Fruit fly (Drosophila melanogaster) whole organism, embryonic: ENCODE data around the gene Set2.

Experiments
- Antp ChIP-seq: fragments of 200-800 bp; sonication (Bioruptor generic); optimal IDR thresholded peaks from 3 replicates; lab custom pipeline; 2016; ENCODE audit warnings: missing biosample characterization, missing genetic modification characterization
- BEAF-32 ChIP-seq: fragments of 200-800 bp; sonication (Bioruptor generic); optimal IDR thresholded peaks from 3 replicates; lab custom pipeline; 2017; ENCODE audit warnings: missing biosample characterization, missing genetic modification characterization, mild to moderate bottlenecking, moderate library complexity, missing genetic modification reagents
- Blimp-1 ChIP-seq: fragments of 200-800 bp; sonication (Bioruptor generic); optimal IDR thresholded peaks from 3 replicates; lab custom pipeline; 2018; ENCODE audit warnings: missing biosample characterization, missing genetic modification characterization, mild to moderate bottlenecking, moderate library complexity, missing genetic modification reagents
- CG11398 ChIP-seq: fragments of 200-800 bp; sonication (Bioruptor generic); optimal IDR thresholded peaks from 2 replicates; lab custom pipeline; 2016; ENCODE audit warnings: missing biosample characterization, missing genetic modification characterization
- CG12391 ChIP-seq: fragments of 200-800 bp; sonication (Bioruptor generic); optimal IDR thresholded peaks from 3 replicates; lab custom pipeline; 2018; ENCODE audit warnings: missing biosample characterization, mild to moderate bottlenecking, missing genetic modification characterization, moderate library complexity
- CG15696 ChIP-seq: fragments of 200-800 bp; sonication (Bioruptor generic); optimal IDR thresholded peaks from 2 replicates; lab custom pipeline; 2019; ENCODE audit warnings: missing biosample characterization, mild to moderate bottlenecking, missing genetic modification characterization, moderate library complexity
- CG1602 ChIP-seq: fragments of 200-800 bp; sonication (Bioruptor generic); optimal IDR thresholded peaks from 3 replicates; lab custom pipeline; 2016; ENCODE audit warnings: missing biosample characterization, missing genetic modification characterization
- CG2199 ChIP-seq: fragments of 200-800 bp; sonication (Bioruptor generic); IDR thresholded peaks from 3 replicates; pipeline ENCODE4 v1.3.6; 2022; ENCODE audit warnings: missing biosample characterization, missing genetic modification characterization
- CG2712 ChIP-seq: fragments of 200-800 bp; optimal IDR thresholded peaks from 3 replicates; lab custom pipeline; 2019; ENCODE audit warnings: missing biosample characterization, mild to moderate bottlenecking, missing genetic modification characterization, moderate library complexity
- CG31365 ChIP-seq: fragments of 200-800 bp; sonication (Bioruptor generic); optimal IDR thresholded peaks from 2 replicates; lab custom pipeline; 2018; ENCODE audit warnings: missing biosample characterization, mild to moderate bottlenecking, missing genetic modification characterization
- CG31388 ChIP-seq: fragments of 200-800 bp; sonication (Bioruptor generic); optimal IDR thresholded peaks from 2 replicates; lab custom pipeline; 2016; ENCODE audit warnings: missing biosample characterization, missing genetic modification characterization
- CG3407 ChIP-seq: fragments of 200-800 bp; sonication (Bioruptor generic); optimal IDR thresholded peaks from 2 replicates; lab custom pipeline; 2018; ENCODE audit warnings: missing biosample characterization, mild to moderate bottlenecking, missing genetic modification characterization
- CG3838 ChIP-seq: fragments of 200-800 bp; sonication (Bioruptor generic); optimal IDR thresholded peaks from 3 replicates; lab custom pipeline; 2016; ENCODE audit warnings: missing biosample characterization, missing genetic modification characterization
- CG5953 ChIP-seq: fragments of 200-800 bp; sonication (Bioruptor generic); IDR thresholded peaks from 2 replicates; pipeline ENCODE4 v1.3.6; 2022; ENCODE audit warnings: missing biosample characterization, missing genetic modification characterization
- CG6254 ChIP-seq: fragments of 200-800 bp; sonication (Bioruptor generic); optimal IDR thresholded peaks from 3 replicates; lab custom pipeline; 2017; ENCODE audit warnings: mild to moderate bottlenecking, missing biosample characterization, missing genetic modification reagents, missing genetic modification characterization
- CG6683 ChIP-seq: fragments of 200-800 bp; sonication (Bioruptor generic); optimal IDR thresholded peaks from 2 replicates; lab custom pipeline; 2017; ENCODE audit warnings: missing biosample characterization, mild to moderate bottlenecking, missing genetic modification characterization, missing genetic modification reagents
- CG7357 ChIP-seq: fragments of 200-800 bp; sonication (Bioruptor generic); IDR thresholded peaks from 3 replicates; pipeline ENCODE4 v1.3.6; 2022; ENCODE audit warnings: missing biosample characterization, missing genetic modification characterization
- CHES-1-like ChIP-seq: fragments of 200-800 bp; sonication (Bioruptor generic); optimal IDR thresholded peaks from 2 replicates; lab custom pipeline; 2016; ENCODE audit warnings: missing biosample characterization, missing genetic modification characterization
- D ChIP-seq, 2 experiments: fragments of 200-800 bp in 1 of 2; fragments of >200 bp in 1 of 2; sonication (Bioruptor generic) in 1 of 2; optimal IDR thresholded peaks; 2 replicates in 1 of 2; 3 replicates in 1 of 2; lab custom pipeline; 2017; ENCODE audit warnings: mild to moderate bottlenecking in 1 of 2, missing biosample characterization in 1 of 2, missing genetic modification characterization in 1 of 2, missing genetic modification reagents in 1 of 2
- Dfd ChIP-seq, 2 experiments: fragments of >200 bp; optimal IDR thresholded peaks; 2 replicates each; lab custom pipeline; 2017; ENCODE audit warnings: missing biosample characterization in 2 of 2, missing genetic modification characterization in 2 of 2
- Dll ChIP-seq: fragments of 200-800 bp; sonication (Bioruptor generic); IDR thresholded peaks from 4 replicates; pipeline ENCODE4 v1.3.6; 2022; ENCODE audit warnings: missing biosample characterization, missing genetic modification characterization; ENCODE audit not compliant: partially characterized antibody
- Doc3 ChIP-seq: fragments of 200-800 bp; sonication (Bioruptor generic); IDR thresholded peaks from 3 replicates; pipeline ENCODE4 v1.3.6; 2022; ENCODE audit warnings: missing biosample characterization, missing genetic modification characterization; ENCODE audit not compliant: partially characterized antibody
- Gug ChIP-seq: fragments of 200-800 bp; sonication (Bioruptor generic); IDR thresholded peaks from 4 replicates; pipeline ENCODE4 v1.3.6; 2022; ENCODE audit warnings: missing biosample characterization, missing genetic modification characterization
- HHEX ChIP-seq: fragments of 200-800 bp; sonication (Bioruptor generic); optimal IDR thresholded peaks from 3 replicates; lab custom pipeline; 2017; ENCODE audit warnings: missing biosample characterization, mild to moderate bottlenecking, missing genetic modification characterization, missing genetic modification reagents
- Hr78 ChIP-seq, 2 experiments: fragments of 200-800 bp in 1 of 2; fragments of >200 bp in 1 of 2; sonication (Bioruptor generic) in 1 of 2; optimal IDR thresholded peaks; 2 replicates each; lab custom pipeline; 2017 to 2019; ENCODE audit warnings: missing biosample characterization in 2 of 2, missing genetic modification characterization in 2 of 2, mild to moderate bottlenecking in 1 of 2, moderate library complexity in 1 of 2
- MESR4 ChIP-seq: fragments of 200-800 bp; sonication (Bioruptor generic); optimal IDR thresholded peaks from 2 replicates; lab custom pipeline; 2018; ENCODE audit warnings: missing biosample characterization, mild to moderate bottlenecking, missing genetic modification characterization, moderate library complexity
- Neu2 ChIP-seq: fragments of 200-800 bp; sonication (Bioruptor generic); optimal IDR thresholded peaks from 3 replicates; lab custom pipeline; 2016; ENCODE audit warnings: missing biosample characterization, missing genetic modification characterization, borderline replicate concordance
- Pdp1 ChIP-seq, 2 experiments: fragments of 200-800 bp; sonication (Bioruptor generic); optimal IDR thresholded peaks; 3 replicates each; lab custom pipeline; 2016; ENCODE audit warnings: missing biosample characterization in 2 of 2, missing genetic modification characterization in 2 of 2, mild to moderate bottlenecking in 1 of 2, moderate library complexity in 1 of 2
- Scr ChIP-seq: fragments of 200-800 bp; sonication (Bioruptor generic); IDR thresholded peaks from 2 replicates; pipeline ENCODE4 v1.3.6; 2022; ENCODE audit warnings: missing biosample characterization, missing genetic modification characterization; ENCODE audit not compliant: partially characterized antibody
- Side ChIP-seq: fragments of 200-800 bp; sonication (Bioruptor generic); optimal IDR thresholded peaks from 2 replicates; lab custom pipeline; 2016; ENCODE audit warnings: missing biosample characterization, missing genetic modification characterization
- al ChIP-seq: fragments of 200-800 bp; sonication (Bioruptor generic); IDR thresholded peaks from 2 replicates; pipeline ENCODE4 v1.3.6; 2022; ENCODE audit warnings: missing biosample characterization, missing genetic modification characterization
- cad ChIP-seq: fragments of >200 bp; optimal IDR thresholded peaks from 2 replicates; lab custom pipeline; 2017; ENCODE audit warnings: missing biosample characterization, missing genetic modification characterization
- cwo ChIP-seq: fragments of 200-800 bp; sonication (Bioruptor generic); optimal IDR thresholded peaks from 3 replicates; lab custom pipeline; 2017; ENCODE audit warnings: missing biosample characterization, missing genetic modification characterization, mild to moderate bottlenecking, moderate library complexity, missing genetic modification reagents
- ems ChIP-seq: fragments of 200-800 bp; sonication (Bioruptor generic); optimal IDR thresholded peaks from 3 replicates; lab custom pipeline; 2016; ENCODE audit warnings: missing biosample characterization, missing genetic modification characterization
- en ChIP-seq: fragments of 200-800 bp; sonication (Bioruptor generic); optimal IDR thresholded peaks from 2 replicates; lab custom pipeline; 2016; ENCODE audit warnings: missing biosample characterization, missing genetic modification characterization
- fd96Cb ChIP-seq: fragments of 200-800 bp; sonication (Bioruptor generic); optimal IDR thresholded peaks from 2 replicates; lab custom pipeline; 2018; ENCODE audit warnings: missing biosample characterization, mild to moderate bottlenecking, missing genetic modification characterization, moderate library complexity
- gcm ChIP-seq: fragments of 200-800 bp; sonication (Bioruptor generic); optimal IDR thresholded peaks from 2 replicates; lab custom pipeline; 2019; ENCODE audit warnings: missing biosample characterization, mild to moderate bottlenecking, missing genetic modification characterization, moderate library complexity
- lab ChIP-seq: fragments of 200-800 bp; sonication (Bioruptor generic); optimal IDR thresholded peaks from 3 replicates; lab custom pipeline; 2017; ENCODE audit warnings: missing biosample characterization, missing genetic modification characterization, mild to moderate bottlenecking, moderate library complexity, missing genetic modification reagents
- peb ChIP-seq: fragments of 200-800 bp; sonication (Bioruptor generic); IDR thresholded peaks from 2 replicates; pipeline ENCODE4 v1.3.6; 2022; ENCODE audit warnings: missing biosample characterization, missing genetic modification characterization
- pzg ChIP-seq: fragments of 200-800 bp; sonication (Bioruptor generic); optimal IDR thresholded peaks from 3 replicates; lab custom pipeline; 2018; ENCODE audit warnings: missing biosample characterization, mild to moderate bottlenecking, missing genetic modification characterization, moderate library complexity
- schlank ChIP-seq: fragments of 200-800 bp; sonication (Bioruptor generic); optimal IDR thresholded peaks from 2 replicates; lab custom pipeline; 2018; ENCODE audit warnings: missing biosample characterization, mild to moderate bottlenecking, missing genetic modification characterization
- sisA ChIP-seq: fragments of 200-800 bp; sonication (Bioruptor generic); IDR thresholded peaks from 2 replicates; pipeline ENCODE4 v1.3.6; 2022; ENCODE audit warnings: missing biosample characterization, missing genetic modification characterization
- slbo ChIP-seq: fragments of 200-800 bp; sonication (Bioruptor generic); IDR thresholded peaks from 2 replicates; pipeline ENCODE4 v1.3.6; 2022; ENCODE audit warnings: missing biosample characterization, missing genetic modification characterization
- stwl ChIP-seq: fragments of 200-800 bp; sonication (Bioruptor generic); optimal IDR thresholded peaks from 3 replicates; lab custom pipeline; 2018; ENCODE audit warnings: missing biosample characterization, mild to moderate bottlenecking, missing genetic modification characterization, moderate library complexity
- tap ChIP-seq: fragments of 200-800 bp; optimal IDR thresholded peaks from 3 replicates; lab custom pipeline; 2019; ENCODE audit warnings: missing biosample characterization, mild to moderate bottlenecking, missing genetic modification characterization, moderate library complexity
- unc-4 ChIP-seq: fragments of 200-800 bp; sonication (Bioruptor generic); IDR thresholded peaks from 2 replicates; pipeline ENCODE4 v1.3.6; 2022; ENCODE audit warnings: missing biosample characterization, missing genetic modification characterization; ENCODE audit not compliant: partially characterized antibody
- vvl ChIP-seq: fragments of 200-800 bp; sonication (Bioruptor generic); IDR thresholded peaks from 2 replicates; pipeline ENCODE4 v1.3.6; 2022; ENCODE audit warnings: missing biosample characterization, missing genetic modification characterization

Gene Set2

dm6 chrX:13396378-13397099, 16.5 kb upstream of the Set2 start, which contains the start of gene Bcat (continued):
- TF ChIP-seq CG11398 (GFP tag; lab: Kevin White, UChicago) (no peak), CG3838 (GFP tag; lab: Kevin White, UChicago) (no peak), Gug (peak; percentile 15; the same call in 1 of the 4 replicates), peb (GFP tag; lab: Robert Waterston, UW) (no peak), HHEX (GFP tag; lab: Kevin White, UChicago) (peak; percentile 63), CG12391 (tag; lab: Kevin White, UChicago) (peak; percentile 73), Side (GFP tag; lab: Kevin White, UChicago) (no peak), CG6683 (GFP tag; lab: Kevin White, UChicago) (peak; percentile 55), CG15696 (no peak), gcm (peak; percentile 28), CG1602 (GFP tag; lab: Kevin White, UChicago) (peak; percentile 53), pzg (no peak), Doc3 (GFP tag; lab: Robert Waterston, UW) (no peak), Dll (GFP tag; lab: Robert Waterston, UW) (no peak), MESR4 (GFP tag; lab: Kevin White, UChicago) (no peak), tap (tag; lab: Kevin White, UChicago) (peak; percentile 44), CG2199 (no peak), CG6254 (GFP tag; lab: Kevin White, UChicago) (no peak), Antp (no peak), CG3407 (GFP tag; lab: Kevin White, UChicago) (peak; percentile 45), Neu2 (GFP tag; lab: Kevin White, UChicago) (no peak), CG2712 (peak; percentile 60), cwo (peak; percentile 46), Pdp1 (GFP tag; optimal IDR thresholded peaks at IDR 0.05; lab: Kevin White, UChicago) (peak; percentile 10 to 42), cad (GFP tag; lab: Kevin White, UChicago) (no peak), CG31388 (GFP tag; lab: Kevin White, UChicago) (no peak), CHES-1-like (GFP tag; lab: Kevin White, UChicago) (no peak), CG31365 (tag; lab: Kevin White, UChicago) (no peak), ems (GFP tag; lab: Kevin White, UChicago) (no peak), schlank (tag; lab: Kevin White, UChicago) (peak; percentile 13), unc-4 (GFP tag; lab: Robert Waterston, UW) (no peak), lab (GFP tag; lab: Kevin White, UChicago) (peak; percentile 62), Hr78 (GFP tag; optimal IDR thresholded peaks at IDR 0.05; lab: Kevin White, UChicago) (peak in 1 of 2 experiments; percentile 20), Scr (GFP tag; lab: Robert Waterston, UW) (no peak), stwl (tag; lab: Kevin White, UChicago) (no peak), CG5953 (GFP tag; lab: Robert Waterston, UW) (no peak), slbo (peak; percentile 71), BEAF-32 (no peak), CG7357 (no peak), D (optimal IDR thresholded peaks at IDR 0.05; lab: Kevin White, UChicago) (no peak), D (GFP tag; optimal IDR thresholded peaks at IDR 0.05; lab: Kevin White, UChicago) (peak; percentile 40), Dfd (GFP tag; optimal IDR thresholded peaks at IDR 0.05; lab: Kevin White, UChicago) (no peak), al (peak; percentile 53), en (GFP tag; lab: Kevin White, UChicago) (no peak), sisA (GFP tag; lab: Robert Waterston, UW) (peak; percentile 18; the same call in 1 of the 2 replicates), vvl (GFP tag; lab: Robert Waterston, UW) (peak; percentile 47), Blimp-1 (GFP tag; lab: Kevin White, UChicago) (peak; percentile 40), fd96Cb (tag; lab: Kevin White, UChicago) (peak; percentile 60)
